Worm (Caenorhabditis elegans) whole organism, early embryonic: Measurements from ENCODE around the gene F53A9.8.

Source experiments
- B0310.2 ChIP-seq: sonication (generic microtip); optimal IDR thresholded peaks from 2 replicates; lab custom pipeline; 2016; ENCODE audit warnings: mild to moderate bottlenecking, missing genetic modification characterization, missing compliant biosample characterization
- F13C5.2 ChIP-seq: sonication (generic microtip); optimal IDR thresholded peaks from 2 replicates; lab custom pipeline; 2017; ENCODE audit warnings: mild to moderate bottlenecking, missing genetic modification characterization, inconsistent platforms, missing compliant biosample characterization
- aly-1 ChIP-seq: sonication (generic microtip); optimal IDR thresholded peaks from 2 replicates; lab custom pipeline; 2016; ENCODE audit warnings: missing genetic modification characterization, missing compliant biosample characterization
- ama-1 ChIP-seq: fragments of 150-350 bp; optimal IDR thresholded peaks from 2 replicates; lab custom pipeline; 2014
- ceh-13 ChIP-seq: fragments of 200-800 bp; sonication (Bioruptor generic); optimal IDR thresholded peaks from 2 replicates; lab custom pipeline; 2018; ENCODE audit warnings: mild to moderate bottlenecking, missing genetic modification characterization, missing compliant biosample characterization
- ceh-36 ChIP-seq: sonication (generic microtip); optimal IDR thresholded peaks from 2 replicates; lab custom pipeline; 2016; ENCODE audit warnings: missing genetic modification characterization, inconsistent platforms, missing compliant biosample characterization
- ets-7 ChIP-seq: sonication (generic microtip); optimal IDR thresholded peaks from 2 replicates; lab custom pipeline; 2016; ENCODE audit warnings: missing genotype, missing genetic modification characterization, missing compliant biosample characterization
- flt-1 ChIP-seq: fragments of 200-800 bp; sonication (Bioruptor generic); IDR thresholded peaks from 2 replicates; pipeline ENCODE4 v1.3.6; 2022; ENCODE audit warnings: missing genetic modification characterization, missing compliant biosample characterization
- hmbx-1 ChIP-seq: sonication (generic microtip); optimal IDR thresholded peaks from 2 replicates; lab custom pipeline; 2016; ENCODE audit warnings: mild to moderate bottlenecking, missing genetic modification characterization, missing compliant biosample characterization
- hmg-4 ChIP-seq: fragments of 200-800 bp; sonication (Bioruptor generic); optimal IDR thresholded peaks from 2 replicates; lab custom pipeline; 2018; ENCODE audit warnings: mild to moderate bottlenecking, missing genetic modification characterization, missing compliant biosample characterization
- hnd-1 ChIP-seq: sonication (generic microtip); optimal IDR thresholded peaks from 2 replicates; lab custom pipeline; 2016; ENCODE audit warnings: missing genetic modification characterization, missing compliant biosample characterization
- pes-1 ChIP-seq: fragments of 200-800 bp; sonication (Bioruptor generic); IDR thresholded peaks from 2 replicates; pipeline ENCODE4 v1.3.6; 2022; ENCODE audit warnings: missing genetic modification reagents, missing genetic modification characterization, missing compliant biosample characterization
- scrt-1 ChIP-seq: fragments of 200-800 bp; sonication (Bioruptor generic); IDR thresholded peaks from 2 replicates; pipeline ENCODE4 v1.3.6; 2022; ENCODE audit warnings: missing genetic modification characterization, missing compliant biosample characterization
- sea-1 ChIP-seq: fragments of 200-800 bp; sonication (Bioruptor generic); conservative IDR thresholded peaks from 2 replicates; pipeline ENCODE4 v1.3.6; 2022; ENCODE audit warnings: missing genetic modification characterization, missing compliant biosample characterization
- tbx-11 ChIP-seq: fragments of 200-800 bp; sonication (Bioruptor generic); IDR thresholded peaks from 2 replicates; pipeline ENCODE4 v1.3.6; 2022; ENCODE audit warnings: missing genetic modification characterization, missing compliant biosample characterization
- tbx-37 ChIP-seq: fragments of 200-800 bp; sonication (Bioruptor generic); conservative IDR thresholded peaks from 2 replicates; pipeline ENCODE4 v1.3.6; 2022; ENCODE audit warnings: missing genetic modification reagents, missing genetic modification characterization, missing compliant biosample characterization
- tra-4 ChIP-seq: sonication (generic microtip); optimal IDR thresholded peaks from 2 replicates; lab custom pipeline; 2017; ENCODE audit warnings: missing genetic modification characterization, missing compliant biosample characterization

The F53A9.8 gene

ce11 chrX:8677320-8677719 is 41.4 kb downstream of the F53A9.8 start:
- TF ChIP-seq ceh-13, result no peak
- TF ChIP-seq ets-7 (tag; lab: Kevin White, UChicago), result no peak
- no peak for TF ChIP-seq ceh-36 (tag; lab: Kevin White, UChicago)
- TF ChIP-seq tbx-11, result no peak
- no peak for TF ChIP-seq B0310.2
- no peak for TF ChIP-seq hmg-4 (GFP tag; lab: Kevin White, UChicago)
- TF ChIP-seq pes-1 (GFP tag; lab: Robert Waterston, UW), result no peak
- TF ChIP-seq hnd-1 (tag; lab: Kevin White, UChicago), result no peak
- TF ChIP-seq F13C5.2 (tag; lab: Kevin White, UChicago), result no peak
- no peak for TF ChIP-seq ama-1 (lab: Kevin White, UChicago)
- TF ChIP-seq hmbx-1 (tag; lab: Kevin White, UChicago), result no peak
- no peak for TF ChIP-seq tbx-37 (GFP tag; lab: Robert Waterston, UW)

DNA sequence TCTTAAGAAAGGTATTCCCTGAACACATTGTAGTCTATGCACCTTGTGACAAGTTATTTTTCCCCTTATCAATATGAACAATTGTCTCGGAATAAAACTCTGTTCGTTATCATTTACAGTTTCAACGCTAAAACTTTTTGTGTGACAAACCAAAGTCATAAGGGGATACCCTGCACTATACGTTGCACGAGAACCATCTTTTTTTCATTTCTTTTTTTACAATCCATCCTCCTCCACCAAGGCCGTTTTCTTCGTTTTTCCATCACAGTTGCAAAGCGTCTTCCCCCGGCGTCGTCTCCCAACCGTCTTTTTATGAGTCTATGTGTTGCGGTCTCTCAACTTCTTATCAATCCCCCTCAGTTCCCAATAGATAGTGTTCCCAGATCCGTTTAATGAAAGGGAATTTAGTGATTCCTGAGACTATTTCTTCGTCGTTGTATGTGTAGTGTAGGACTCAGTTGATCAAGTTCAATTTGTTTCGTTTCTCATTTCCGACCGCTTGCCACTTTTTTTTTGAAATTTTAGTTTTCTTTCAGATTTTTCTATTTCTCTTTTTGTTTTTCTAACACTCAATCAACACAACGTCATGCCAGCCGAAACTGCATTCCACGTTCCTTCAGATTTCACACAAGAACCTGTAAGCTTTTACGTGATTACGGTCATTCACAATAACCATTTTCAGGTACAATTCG is 42.5 kb downstream of the F53A9.8 start:
- TF ChIP-seq hmbx-1 (tag; lab: Kevin White, UChicago) (no peak), pes-1 (GFP tag; lab: Robert Waterston, UW) (no peak), hmg-4 (GFP tag; lab: Kevin White, UChicago) (no peak)

- TF ChIP-seq flt-1 (GFP tag; lab: Robert Waterston, UW) (no peak), ama-1 (lab: Kevin White, UChicago) (no peak), hmbx-1 (tag; lab: Kevin White, UChicago) (no peak), scrt-1 (GFP tag; lab: Robert Waterston, UW) (no peak), tra-4 (tag; lab: Kevin White, UChicago) (no peak)
These were observed 43.6 kb downstream of the F53A9.8 start for ce11 chrX:8675151-8675550.

- TF ChIP-seq hmbx-1 (tag; lab: Kevin White, UChicago), result no peak
- no peak for TF ChIP-seq ama-1 (lab: Kevin White, UChicago)
- no peak for TF ChIP-seq scrt-1 (GFP tag; lab: Robert Waterston, UW)
- TF ChIP-seq aly-1, result no peak
- TF ChIP-seq hnd-1 (tag; lab: Kevin White, UChicago), result no peak
- no peak for TF ChIP-seq tbx-11
- no peak for TF ChIP-seq pes-1 (GFP tag; lab: Robert Waterston, UW)
- TF ChIP-seq B0310.2, result no peak
- no peak for TF ChIP-seq flt-1 (GFP tag; lab: Robert Waterston, UW)
- no peak for TF ChIP-seq ceh-13
- no peak for TF ChIP-seq ceh-36 (tag; lab: Kevin White, UChicago)
- no peak for TF ChIP-seq F13C5.2 (tag; lab: Kevin White, UChicago)
These were observed 44.2 kb downstream of the F53A9.8 start for ce11 chrX:8674514-8674913.

ce11 chrX:8672760-8673159 is 45.9 kb downstream of the F53A9.8 start, which contains the start of the genes K09E2.2 and K09E2.3:
K09E2.2 (plus strand) TSS chrX:8673060.
K09E2.3 (plus strand) TSS chrX:8673084.
- TF ChIP-seq aly-1 (no peak), F13C5.2 (tag; lab: Kevin White, UChicago) (no peak), pes-1 (GFP tag; lab: Robert Waterston, UW) (no peak), sea-1 (GFP tag; lab: Robert Waterston, UW) (no peak), ceh-36 (tag; lab: Kevin White, UChicago) (no peak), tbx-11 (no peak), ama-1 (lab: Kevin White, UChicago) (no peak), hmg-4 (GFP tag; lab: Kevin White, UChicago) (no peak), tbx-37 (GFP tag; lab: Robert Waterston, UW) (no peak), hnd-1 (tag; lab: Kevin White, UChicago) (no peak), hmbx-1 (tag; lab: Kevin White, UChicago) (no peak), tra-4 (tag; lab: Kevin White, UChicago) (no peak), scrt-1 (GFP tag; lab: Robert Waterston, UW) (no peak), B0310.2 (no peak), ceh-13 (no peak), ets-7 (tag; lab: Kevin White, UChicago) (no peak), flt-1 (GFP tag; lab: Robert Waterston, UW) (no peak)
